Worm (Caenorhabditis elegans) whole organism, mixed stage, embryonic: ENCODE measurements around the gene klc-1.

Experiments used
- ces-1 ChIP-seq: fragments of 150-350 bp; optimal IDR thresholded peaks from 2 replicates; lab custom pipeline; 2014; ENCODE audit warnings: missing biosample characterization, missing genetic modification reagents, missing genetic modification characterization
- elt-1 ChIP-seq: sonication (generic microtip); optimal IDR thresholded peaks from 2 replicates; lab custom pipeline; 2017; ENCODE audit warnings: missing genetic modification characterization, mild to moderate bottlenecking, missing compliant biosample characterization, antibody characterized with exemption, moderate library complexity, borderline replicate concordance; ENCODE audit not compliant: insufficient read depth
- lin-13 ChIP-seq: fragments of 150-350 bp; optimal IDR thresholded peaks from 2 replicates; lab custom pipeline; 2014; ENCODE audit warnings: missing biosample characterization, missing genetic modification characterization
- nhr-12 ChIP-seq: fragments of 150-350 bp; optimal IDR thresholded peaks from 2 replicates; lab custom pipeline; 2014; ENCODE audit warnings: missing biosample characterization, missing genetic modification characterization
- nhr-2 ChIP-seq: fragments of 150-350 bp; optimal IDR thresholded peaks from 2 replicates; lab custom pipeline; 2014; ENCODE audit warnings: missing biosample characterization, missing genetic modification characterization
- nhr-28 ChIP-seq: fragments of 150-350 bp; optimal IDR thresholded peaks from 2 replicates; lab custom pipeline; 2014; ENCODE audit warnings: missing biosample characterization, missing genetic modification characterization
- pha-4 ChIP-seq: fragments of 150-350 bp; optimal IDR thresholded peaks from 2 replicates; lab custom pipeline; 2018; ENCODE audit warnings: missing biosample characterization, missing genetic modification reagents, missing genetic modification characterization
- tbx-8 ChIP-seq: fragments of 200-800 bp; sonication (Bioruptor generic); optimal IDR thresholded peaks from 2 replicates; lab custom pipeline; 2018; ENCODE audit warnings: mild to moderate bottlenecking, missing genetic modification characterization, moderate library complexity, missing compliant biosample characterization
- unc-39 ChIP-seq: fragments of 150-350 bp; optimal IDR thresholded peaks from 2 replicates; lab custom pipeline; 2014; ENCODE audit warnings: missing biosample characterization, missing genetic modification characterization
- unc-62 ChIP-seq: fragments of 150-350 bp; optimal IDR thresholded peaks from 2 replicates; lab custom pipeline; 2014; ENCODE audit warnings: missing biosample characterization, missing genetic modification reagents, missing genetic modification characterization
- ztf-11 ChIP-seq: fragments of 150-350 bp; optimal IDR thresholded peaks from 2 replicates; lab custom pipeline; 2014; ENCODE audit warnings: missing biosample characterization, missing genetic modification characterization

ce11 chrIV:11082789-11083235 lies 723 bp upstream of the klc-1 start:
- TF ChIP-seq unc-62 (GFP tag; lab: Kevin White, UChicago): peak; percentile 90
- TF ChIP-seq lin-13 (tag; lab: Kevin White, UChicago): peak; percentile 37
- TF ChIP-seq unc-39 (tag; lab: Kevin White, UChicago): no peak
- TF ChIP-seq nhr-2 (tag; lab: Kevin White, UChicago): no peak
- TF ChIP-seq elt-1: no peak
- no peak for TF ChIP-seq tbx-8 (GFP tag; lab: Kevin White, UChicago)
- no peak for TF ChIP-seq nhr-12 (tag; lab: Kevin White, UChicago)
- peak; percentile 95 for TF ChIP-seq ces-1 (GFP tag; lab: Kevin White, UChicago)
- TF ChIP-seq nhr-28 (tag; lab: Kevin White, UChicago): no peak
- peak; percentile 69 for TF ChIP-seq ztf-11 (tag; lab: Kevin White, UChicago)
- TF ChIP-seq pha-4 (tag; lab: Kevin White, UChicago): peak; percentile 83
